Fruit fly (Drosophila melanogaster) whole organism, pupa: ENCODE data around the gene CG43294.

Source experiments
- CG14655 ChIP-seq: fragments of 200-800 bp; sonication (Bioruptor generic); optimal IDR thresholded peaks from 3 replicates; lab custom pipeline; 2017; ENCODE audit warnings: mild to moderate bottlenecking, missing biosample characterization, missing genetic modification reagents, missing genetic modification characterization
- CG17806 ChIP-seq: fragments of 200-800 bp; sonication (Bioruptor generic); optimal IDR thresholded peaks from 2 replicates; lab custom pipeline; 2018; ENCODE audit warnings: missing biosample characterization, mild to moderate bottlenecking, missing genetic modification characterization, moderate library complexity
- CG32121 ChIP-seq: fragments of 200-800 bp; sonication (Bioruptor generic); IDR thresholded peaks from 2 replicates; pipeline ENCODE4 v1.3.6; 2022; ENCODE audit warnings: missing biosample characterization, missing genetic modification characterization
- CG34367 ChIP-seq: fragments of 200-800 bp; sonication (Bioruptor generic); optimal IDR thresholded peaks from 2 replicates; lab custom pipeline; 2018; ENCODE audit warnings: missing biosample characterization, mild to moderate bottlenecking, missing genetic modification characterization

DNA sequence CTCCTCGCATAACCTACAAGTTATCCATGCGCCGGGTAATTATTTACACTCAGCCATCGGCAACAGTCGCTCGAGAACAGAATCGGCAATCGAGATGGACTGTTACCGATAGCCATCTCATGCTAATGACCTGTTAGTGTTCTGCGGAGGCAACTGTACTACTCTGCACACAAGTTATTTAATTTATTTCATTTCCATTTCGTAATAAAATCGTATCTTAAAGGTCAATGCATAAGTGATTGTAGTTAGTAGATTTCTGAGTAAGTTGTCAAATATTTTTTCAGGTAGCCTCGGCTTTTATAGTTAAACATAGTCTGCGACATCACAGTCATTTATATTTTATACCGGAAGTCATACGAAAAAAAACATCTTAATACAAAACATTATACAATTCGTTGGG is 36.9 kb upstream of the CG43294 start, which contains the start of gene CG11588:
- TF ChIP-seq CG14655 (GFP tag; lab: Kevin White, UChicago) (no peak), CG34367 (tag; lab: Kevin White, UChicago) (no peak), CG32121 (GFP tag; lab: Robert Waterston, UW) (no peak), CG17806 (no peak)
